Worm (Caenorhabditis elegans): Measurements from ENCODE around the gene T07E3.3.

Gene T07E3.3

ce11 chrIII:6869996-6870395 lies 33.7 kb upstream of the T07E3.3 start, which contains the start of gene K04C2.8:
K04C2.8 (plus strand) TSS chrIII:6870296.
- no peak for TF ChIP-seq ztf-6 (GFP tag; IDR thresholded peaks at IDR 0.05)
- no peak for TF ChIP-seq F55B11.4 (tag; optimal IDR thresholded peaks at IDR 0.05; ENCODE audit: borderline replicate concordance, insufficient read depth)

- no peak for TF ChIP-seq repo-1 (tag; optimal IDR thresholded peaks at IDR 0.05)
- no peak for TF ChIP-seq attf-3 (GFP tag; conservative IDR thresholded peaks at IDR 0.05)
- no peak for TF ChIP-seq ztf-25 (GFP tag; IDR thresholded peaks at IDR 0.05)
- TF ChIP-seq rec-8 (tag; optimal IDR thresholded peaks at IDR 0.05) = no peak
- TF ChIP-seq madf-3 (GFP tag; IDR thresholded peaks at IDR 0.05) = no peak
- no peak for TF ChIP-seq somi-1 (GFP tag; optimal IDR thresholded peaks at IDR 0.05)
- no peak for TF ChIP-seq cebp-2 (GFP tag; IDR thresholded peaks at IDR 0.05)
- no peak for TF ChIP-seq rcor-1 (GFP tag; IDR thresholded peaks at IDR 0.05)
- no peak for TF ChIP-seq F37B4.10 (GFP tag; IDR thresholded peaks at IDR 0.05)
- TF ChIP-seq aptf-3 (GFP tag; IDR thresholded peaks at IDR 0.05) = no peak
- no peak for TF ChIP-seq K11D2.4 (GFP tag; IDR thresholded peaks at IDR 0.05)
These were observed 32.6 kb upstream of the T07E3.3 start for ce11 chrIII:6871067-6871466.

ce11 chrIII:6871668-6872067 lies 32.0 kb upstream of the T07E3.3 start:
- TF ChIP-seq lin-35 (GFP tag; optimal IDR thresholded peaks at IDR 0.05) (peak in 1 of 3 experiments; percentile 15), egrh-3 (GFP tag; IDR thresholded peaks at IDR 0.05) (no peak), ceh-79 (tag; optimal IDR thresholded peaks at IDR 0.05) (no peak), ama-1 (optimal IDR thresholded peaks at IDR 0.05) (peak; percentile 26), ama-1 (GFP tag; optimal IDR thresholded peaks at IDR 0.05) (no peak)

- TF ChIP-seq K11D2.4 (GFP tag; IDR thresholded peaks at IDR 0.05) = peak; percentile 30; the same call in 1 of the 2 replicates
- TF ChIP-seq ceh-40 (GFP tag; IDR thresholded peaks at IDR 0.05) = no peak
These were observed 31.0 kb upstream of the T07E3.3 start, which contains the start of gene K04C2.3 for ce11 chrIII:6872534-6873150. K04C2.3 (plus strand) TSS chrIII:6873089.

ce11 chrIII:6873724-6874123 lies 30.0 kb upstream of the T07E3.3 start:
- TF ChIP-seq lin-35 (GFP tag; optimal IDR thresholded peaks at IDR 0.05) (peak in 1 of 3 experiments; percentile 10), attf-6 (GFP tag; IDR thresholded peaks at IDR 0.05) (no peak), tlf-1 (GFP tag; optimal IDR thresholded peaks at IDR 0.05) (peak; percentile 23), ztf-18 (tag; optimal IDR thresholded peaks at IDR 0.05) (no peak), nhr-27 (tag; optimal IDR thresholded peaks at IDR 0.05) (no peak), K11D2.4 (GFP tag; IDR thresholded peaks at IDR 0.05) (peak; percentile 51; the same call in 1 of the 2 replicates), ama-1 (optimal IDR thresholded peaks at IDR 0.05) (peak; percentile 46), ama-1 (GFP tag; optimal IDR thresholded peaks at IDR 0.05) (no peak), gei-17 (GFP tag; optimal IDR thresholded peaks at IDR 0.05) (no peak), nhr-80 (tag; optimal IDR thresholded peaks at IDR 0.05) (no peak)

ce11 chrIII:6880797-6881196 lies 22.9 kb upstream of the T07E3.3 start, which contains the start of gene K04C2.7:
K04C2.7 (plus strand) TSS chrIII:6881097.
- TF ChIP-seq nfya-2 (GFP tag; IDR thresholded peaks at IDR 0.05) (no peak), sdz-38 (tag; optimal IDR thresholded peaks at IDR 0.05) (no peak), cebp-2 (GFP tag; IDR thresholded peaks at IDR 0.05) (no peak), nhr-27 (tag; optimal IDR thresholded peaks at IDR 0.05) (no peak), B0336.3 (GFP tag; IDR thresholded peaks at IDR 0.05) (no peak), snpc-4 (GFP tag; optimal IDR thresholded peaks at IDR 0.05) (no peak), snpc-4 (tag; optimal IDR thresholded peaks at IDR 0.05) (no peak), xnd-1 (tag; optimal IDR thresholded peaks at IDR 0.05) (no peak), hsf-1 (GFP tag; IDR thresholded peaks at IDR 0.05) (no peak), F49E8.2 (tag; optimal IDR thresholded peaks at IDR 0.05; ENCODE audit: insufficient read depth) (no peak), repo-1 (tag; optimal IDR thresholded peaks at IDR 0.05) (no peak), akir-1 (GFP tag; optimal IDR thresholded peaks at IDR 0.05) (no peak), lin-26 (GFP tag; IDR thresholded peaks at IDR 0.05) (no peak), fkh-3 (tag; optimal IDR thresholded peaks at IDR 0.05) (no peak), zim-3 (tag; optimal IDR thresholded peaks at IDR 0.05) (no peak), ceh-40 (GFP tag; IDR thresholded peaks at IDR 0.05) (no peak), egl-44 (GFP tag; IDR thresholded peaks at IDR 0.05) (no peak), C06A6.2 (GFP tag; conservative IDR thresholded peaks at IDR 0.05) (no peak), attf-6 (GFP tag; IDR thresholded peaks at IDR 0.05) (no peak)

Measured in whole organism, young adult.